Fruit fly (Drosophila melanogaster): ENCODE measurements around the gene Sox100B.

Sox100B gene

dm6 chr3R:31064653-31065322 lies at the start of gene Sox100B:
Sox100B (plus strand) TSS chr3R:31065253.
- TF ChIP-seq noc (tag; optimal IDR thresholded peaks at IDR 0.05), result no peak

dm6 chr3R:31016715-31017114 lies 48.3 kb upstream of the Sox100B start, which contains the start of gene 5-HT7:
5-HT7 (minus strand) TSS chr3R:31016875.
- no peak for TF ChIP-seq noc (tag; optimal IDR thresholded peaks at IDR 0.05)

dm6 chr3R:31019662-31020061 lies 45.4 kb upstream of the Sox100B start:
- no peak for TF ChIP-seq noc (tag; optimal IDR thresholded peaks at IDR 0.05)

dm6 chr3R:31020762-31021161 lies 44.3 kb upstream of the Sox100B start:
- TF ChIP-seq noc (tag; optimal IDR thresholded peaks at IDR 0.05), result no peak

- no peak for TF ChIP-seq noc (tag; optimal IDR thresholded peaks at IDR 0.05)
These were observed 30.0 kb upstream of the Sox100B start, which contains the start of gene CG33773 for dm6 chr3R:31035046-31035445. CG33773 (plus strand) TSS chr3R:31035346.

- peak; percentile 41 for TF ChIP-seq noc (tag; optimal IDR thresholded peaks at IDR 0.05)
These were observed 26.3 kb upstream of the Sox100B start, which contains the start of gene CanA1 for dm6 chr3R:31038473-31039424. CanA1 (plus strand) TSS chr3R:31039374.

- no peak for TF ChIP-seq noc (tag; optimal IDR thresholded peaks at IDR 0.05)
These were observed 20.0 kb upstream of the Sox100B start, which contains the start of gene CG33920 for dm6 chr3R:31045005-31045404. CG33920 (minus strand) TSS chr3R:31045105.

dm6 chr3R:31048629-31049028 lies 16.4 kb upstream of the Sox100B start, which contains the start of gene Alp4:
Alp4 (plus strand) TSS chr3R:31048929.
- no peak for TF ChIP-seq noc (tag; optimal IDR thresholded peaks at IDR 0.05)

- no peak for TF ChIP-seq noc (tag; optimal IDR thresholded peaks at IDR 0.05)
These were observed 11.2 kb upstream of the Sox100B start, which contains the start of gene Chchd3 for dm6 chr3R:31053784-31054221. Chchd3 (minus strand) TSS chr3R:31053915.

- TF ChIP-seq noc (tag; optimal IDR thresholded peaks at IDR 0.05), result peak; percentile 86
These were observed 5.8 kb upstream of the Sox100B start for dm6 chr3R:31059036-31059806.

dm6 chr3R:31059807-31060707 lies 5.0 kb upstream of the Sox100B start:
- TF ChIP-seq noc (tag; optimal IDR thresholded peaks at IDR 0.05), result no peak

- no peak for TF ChIP-seq noc (tag; optimal IDR thresholded peaks at IDR 0.05)
These were observed 4.1 kb upstream of the Sox100B start, which contains the start of gene dco for dm6 chr3R:31060708-31061625. dco (minus strand) TSS chr3R:31061210.

dm6 chr3R:31062344-31062964 lies 2.6 kb upstream of the Sox100B start:
- TF ChIP-seq noc (tag; optimal IDR thresholded peaks at IDR 0.05), result no peak

All from whole organism, larva.